Worm (Caenorhabditis elegans) whole organism, L4/young adult: ENCODE results near the gene sid-5.

Experiments
- dao-5 ChIP-seq: sonication (generic microtip); optimal IDR thresholded peaks from 2 replicates; lab custom pipeline; 2016; ENCODE audit warnings: missing genotype, missing genetic modification characterization, moderate library complexity, missing compliant biosample characterization
- him-1 ChIP-seq: sonication (generic microtip); optimal IDR thresholded peaks from 2 replicates; lab custom pipeline; 2016; ENCODE audit warnings: missing genotype, missing genetic modification reagents, missing genetic modification characterization, missing compliant biosample characterization

DNA sequence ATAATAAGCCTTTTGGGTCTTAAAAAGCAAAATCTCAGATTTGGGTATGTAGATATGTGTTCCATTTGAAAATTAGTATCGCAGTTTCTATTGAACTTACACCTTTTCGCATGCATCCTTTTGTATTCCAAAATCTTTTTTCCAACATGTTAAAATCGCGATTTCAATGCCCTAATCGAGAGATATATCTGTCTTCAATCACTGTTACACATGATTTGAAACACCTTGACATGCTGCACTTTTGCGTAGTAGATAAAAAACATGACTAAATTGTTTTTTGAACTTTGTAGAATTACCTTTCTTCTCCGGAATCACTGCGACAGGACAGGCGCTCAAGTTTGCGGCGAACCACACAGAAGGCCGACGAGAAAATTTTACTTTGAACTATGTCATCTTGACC lies 37.2 kb downstream of the sid-5 start:
- TF ChIP-seq him-1 (no peak), dao-5 (tag; lab: Kevin White, UChicago) (no peak)
